Fruit fly (Drosophila melanogaster): ENCODE measurements around the gene spri.

spri gene

dm6 chrX:10561433-10561832 is 23.8 kb downstream of the spri start (continued):
- TF ChIP-seq Ravus (GFP tag; IDR thresholded peaks at IDR 0.05) (peak; percentile 8; the same call in 1 of the 2 replicates), prd (optimal IDR thresholded peaks at IDR 0.05) (no peak), prd (GFP tag; IDR thresholded peaks at IDR 0.05) (peak; percentile 57; the same call in 2 of the 3 replicates), br (optimal IDR thresholded peaks at IDR 0.05) (no peak), CG9727 (GFP tag; optimal IDR thresholded peaks at IDR 0.05) (peak; percentile 46), CG14710 (tag; optimal IDR thresholded peaks at IDR 0.05) (peak; percentile 23), CG7839 (tag; optimal IDR thresholded peaks at IDR 0.05) (peak; percentile 80), unpg (GFP tag; optimal IDR thresholded peaks at IDR 0.05) (peak; percentile 70), Antp (GFP tag; optimal IDR thresholded peaks at IDR 0.05) (no peak), bigmax (GFP tag; optimal IDR thresholded peaks at IDR 0.05) (no peak), CG33213 (GFP tag; optimal IDR thresholded peaks at IDR 0.05) (no peak), CG17829 (tag; optimal IDR thresholded peaks at IDR 0.05) (peak; percentile 22), sc (optimal IDR thresholded peaks at IDR 0.05) (no peak), sc (GFP tag; optimal IDR thresholded peaks at IDR 0.05) (peak; percentile 20), CG7357 (GFP tag; IDR thresholded peaks at IDR 0.05) (no peak), salm (tag; optimal IDR thresholded peaks at IDR 0.05) (peak; percentile 9), ERR (GFP tag; optimal IDR thresholded peaks at IDR 0.05) (no peak), CoRest (tag; optimal IDR thresholded peaks at IDR 0.05) (peak; percentile 69), tin (GFP tag; optimal IDR thresholded peaks at IDR 0.05) (peak; percentile 16), sens (GFP tag) (peak; percentile 9), toy (GFP tag; IDR thresholded peaks at IDR 0.05) (no peak), CG16779 (GFP tag; IDR thresholded peaks at IDR 0.05) (no peak), CG17361 (GFP tag; IDR thresholded peaks at IDR 0.05) (peak; percentile 64), B-H1 (GFP tag; IDR thresholded peaks at IDR 0.05) (peak; percentile 12; the same call in 1 of the 3 replicates), CG15011 (GFP tag; optimal IDR thresholded peaks at IDR 0.05) (peak; percentile 40), onecut (GFP tag; IDR thresholded peaks at IDR 0.05) (no peak), org-1 (GFP tag; optimal IDR thresholded peaks at IDR 0.05) (peak; percentile 21), sr (GFP tag; IDR thresholded peaks at IDR 0.05) (no peak), sd (tag; optimal IDR thresholded peaks at IDR 0.05) (peak; percentile 13), CG12942 (GFP tag; optimal IDR thresholded peaks at IDR 0.05) (no peak), CG15073 (GFP tag; optimal IDR thresholded peaks at IDR 0.05) (no peak), CG1233 (GFP tag; optimal IDR thresholded peaks at IDR 0.05) (peak; percentile 42), NFAT (GFP tag; IDR thresholded peaks at IDR 0.05) (no peak), CG12391 (tag; optimal IDR thresholded peaks at IDR 0.05) (peak; percentile 64), seq (GFP tag; IDR thresholded peaks at IDR 0.05) (peak; percentile 41; the same call in 1 of the 2 replicates), CG8388 (GFP tag; optimal IDR thresholded peaks at IDR 0.05) (peak; percentile 39), CG17612 (GFP tag; IDR thresholded peaks at IDR 0.05) (no peak), klu (GFP tag; IDR thresholded peaks at IDR 0.05) (no peak), Bgb (GFP tag; IDR thresholded peaks at IDR 0.05; ENCODE audit: partially characterized antibody) (no peak), CG9932 (GFP tag; IDR thresholded peaks at IDR 0.05) (peak; percentile 54), HLHmδ (GFP tag; optimal IDR thresholded peaks at IDR 0.05) (no peak), Bdp1 (GFP tag; optimal IDR thresholded peaks at IDR 0.05) (no peak), NC2β (GFP tag; optimal IDR thresholded peaks at IDR 0.05) (no peak), gt (GFP tag; IDR thresholded peaks at IDR 0.05) (no peak), CG7987 (GFP tag; optimal IDR thresholded peaks at IDR 0.05) (no peak), Kr (GFP tag; optimal IDR thresholded peaks at IDR 0.05) (no peak), tap (tag; optimal IDR thresholded peaks at IDR 0.05) (peak; percentile 47), chinmo (GFP tag; IDR thresholded peaks at IDR 0.05; ENCODE audit: partially characterized antibody) (no peak), CG13775 (GFP tag; optimal IDR thresholded peaks at IDR 0.05) (peak; percentile 10), Dad (GFP tag; optimal IDR thresholded peaks at IDR 0.05) (no peak), HLH4C (GFP tag; IDR thresholded peaks at IDR 0.05; ENCODE audit: partially characterized antibody) (no peak), CG13624 (GFP tag; optimal IDR thresholded peaks at IDR 0.05) (no peak), C15 (GFP tag; IDR thresholded peaks at IDR 0.05) (no peak)

All from whole organism, embryonic.